Fruit fly (Drosophila melanogaster) whole organism, embryonic: ENCODE measurements around the gene ps.

Experiments
- Asciz ChIP-seq: fragments of 200-800 bp; sonication (Bioruptor generic); optimal IDR thresholded peaks from 2 replicates; lab custom pipeline; 2017; ENCODE audit warnings: missing biosample characterization, mild to moderate bottlenecking, missing genetic modification characterization, missing genetic modification reagents
- CG10267 ChIP-seq: fragments of 200-800 bp; sonication (Bioruptor generic); optimal IDR thresholded peaks from 2 replicates; lab custom pipeline; 2018; ENCODE audit warnings: missing biosample characterization, mild to moderate bottlenecking, missing genetic modification characterization, moderate library complexity
- CG12155 ChIP-seq: fragments of 200-800 bp; sonication (Bioruptor generic); optimal IDR thresholded peaks from 3 replicates; lab custom pipeline; 2016; ENCODE audit warnings: missing biosample characterization, missing genetic modification characterization
- CG12219 ChIP-seq: fragments of 200-800 bp; sonication (Bioruptor generic); optimal IDR thresholded peaks from 3 replicates; lab custom pipeline; 2018; ENCODE audit warnings: missing biosample characterization, mild to moderate bottlenecking, missing genetic modification characterization
- CG12299 ChIP-seq: fragments of 200-800 bp; sonication (Bioruptor generic); optimal IDR thresholded peaks from 2 replicates; lab custom pipeline; 2018; ENCODE audit warnings: missing biosample characterization, mild to moderate bottlenecking, missing genetic modification characterization
- CG13424 ChIP-seq: fragments of 200-800 bp; sonication (Bioruptor generic); optimal IDR thresholded peaks from 2 replicates; lab custom pipeline; 2019; ENCODE audit warnings: missing biosample characterization, mild to moderate bottlenecking, missing genetic modification characterization, moderate library complexity
- CG15696 ChIP-seq: fragments of 200-800 bp; sonication (Bioruptor generic); optimal IDR thresholded peaks from 2 replicates; lab custom pipeline; 2019; ENCODE audit warnings: missing biosample characterization, mild to moderate bottlenecking, missing genetic modification characterization, moderate library complexity
- CG1603 ChIP-seq: fragments of 200-800 bp; sonication (Bioruptor generic); optimal IDR thresholded peaks from 2 replicates; lab custom pipeline; 2019; ENCODE audit warnings: missing biosample characterization, mild to moderate bottlenecking, missing genetic modification characterization, moderate library complexity
- CG17186 ChIP-seq: fragments of 200-800 bp; sonication (Bioruptor generic); optimal IDR thresholded peaks from 3 replicates; lab custom pipeline; 2017; ENCODE audit warnings: missing biosample characterization, missing genetic modification reagents, missing genetic modification characterization
- CG2875 ChIP-seq: fragments of 200-800 bp; sonication (Bioruptor generic); optimal IDR thresholded peaks from 2 replicates; lab custom pipeline; 2017; ENCODE audit warnings: missing biosample characterization, mild to moderate bottlenecking, missing genetic modification characterization, missing genetic modification reagents
- CG3065 ChIP-seq: fragments of 200-800 bp; sonication (Bioruptor generic); optimal IDR thresholded peaks from 2 replicates; lab custom pipeline; 2016; ENCODE audit warnings: missing biosample characterization, missing genetic modification characterization
- CG4730 ChIP-seq: fragments of 200-800 bp; sonication (Bioruptor generic); IDR thresholded peaks from 2 replicates; pipeline ENCODE4 v1.3.6; 2022; ENCODE audit warnings: missing biosample characterization, missing genetic modification characterization
- CG4854 ChIP-seq: fragments of 200-800 bp; sonication (Bioruptor generic); optimal IDR thresholded peaks from 2 replicates; lab custom pipeline; 2016; ENCODE audit warnings: missing biosample characterization, missing genetic modification characterization, inconsistent platforms
- CG5180 ChIP-seq: fragments of 200-800 bp; sonication (Bioruptor generic); optimal IDR thresholded peaks from 3 replicates; lab custom pipeline; 2017; ENCODE audit warnings: missing biosample characterization, missing genetic modification characterization, mild to moderate bottlenecking, moderate library complexity, missing genetic modification reagents
- CG6813 ChIP-seq: fragments of 200-800 bp; sonication (Bioruptor generic); optimal IDR thresholded peaks from 2 replicates; lab custom pipeline; 2017; ENCODE audit warnings: missing biosample characterization, missing genetic modification characterization, mild to moderate bottlenecking, moderate library complexity, missing genetic modification reagents
- CG7271 ChIP-seq: fragments of 200-800 bp; sonication (Bioruptor generic); optimal IDR thresholded peaks from 2 replicates; lab custom pipeline; 2018; ENCODE audit warnings: missing biosample characterization, mild to moderate bottlenecking, missing genetic modification characterization, moderate library complexity
- CrebB ChIP-seq: fragments of 200-800 bp; sonication (Bioruptor generic); optimal IDR thresholded peaks from 3 replicates; lab custom pipeline; 2018; ENCODE audit warnings: missing biosample characterization, mild to moderate bottlenecking, missing genetic modification characterization
- D19A ChIP-seq: fragments of 200-800 bp; optimal IDR thresholded peaks from 3 replicates; lab custom pipeline; 2019; ENCODE audit warnings: missing biosample characterization, mild to moderate bottlenecking, missing genetic modification characterization, moderate library complexity
- E2f2 ChIP-seq: fragments of 200-800 bp; sonication (Bioruptor generic); IDR thresholded peaks from 2 replicates; pipeline ENCODE4 v1.3.6; 2022; ENCODE audit warnings: missing biosample characterization, missing genetic modification characterization
- Gsc ChIP-seq: fragments of 200-800 bp; sonication (Bioruptor generic); IDR thresholded peaks from 2 replicates; pipeline ENCODE4 v1.3.6; 2022; ENCODE audit warnings: missing biosample characterization, missing genetic modification characterization
- HLH54F ChIP-seq: fragments of 200-800 bp; sonication (Bioruptor generic); optimal IDR thresholded peaks from 3 replicates; lab custom pipeline; 2016; ENCODE audit warnings: missing biosample characterization, missing genetic modification characterization
- Hand ChIP-seq: fragments of 200-800 bp; sonication (Bioruptor generic); optimal IDR thresholded peaks from 2 replicates; lab custom pipeline; 2017; ENCODE audit warnings: mild to moderate bottlenecking, missing biosample characterization, missing genetic modification reagents, missing genetic modification characterization
- HmgD ChIP-seq: fragments of 200-800 bp; sonication (Bioruptor generic); optimal IDR thresholded peaks from 3 replicates; lab custom pipeline; 2016; ENCODE audit warnings: missing biosample characterization, missing genetic modification characterization
- Kr ChIP-seq: fragments of 200-800 bp; sonication (Bioruptor generic); optimal IDR thresholded peaks from 2 replicates; lab custom pipeline; 2017; ENCODE audit warnings: missing biosample characterization, mild to moderate bottlenecking, missing genetic modification characterization
- Meics ChIP-seq: fragments of 200-800 bp; sonication (Bioruptor generic); optimal IDR thresholded peaks from 2 replicates; lab custom pipeline; 2017; ENCODE audit warnings: missing biosample characterization, mild to moderate bottlenecking, missing genetic modification characterization
- NC2α ChIP-seq: fragments of 200-800 bp; sonication (Bioruptor generic); optimal IDR thresholded peaks from 2 replicates; lab custom pipeline; 2016; ENCODE audit warnings: missing biosample characterization, missing genetic modification characterization
- Poxn ChIP-seq: fragments of 200-800 bp; sonication (Bioruptor generic); IDR thresholded peaks from 2 replicates; pipeline ENCODE4 v1.3.6; 2022; ENCODE audit warnings: missing biosample characterization, missing genetic modification characterization
- Scr ChIP-seq: fragments of 200-800 bp; sonication (Bioruptor generic); IDR thresholded peaks from 2 replicates; pipeline ENCODE4 v1.3.6; 2022; ENCODE audit warnings: missing biosample characterization, missing genetic modification characterization; ENCODE audit not compliant: partially characterized antibody
- Sin3A ChIP-seq: fragments of >200 bp; optimal IDR thresholded peaks from 2 replicates; lab custom pipeline; 2018
- Sry-β ChIP-seq: fragments of 200-800 bp; sonication (Bioruptor generic); optimal IDR thresholded peaks from 2 replicates; lab custom pipeline; 2018; ENCODE audit warnings: missing biosample characterization, mild to moderate bottlenecking, missing genetic modification characterization, moderate library complexity
- Stat92E ChIP-seq, 3 experiments: fragments of >200 bp in 2 of 3; fragments of 200-800 bp in 1 of 3; sonication (Bioruptor generic) in 1 of 3; optimal IDR thresholded peaks; 2 replicates each; lab custom pipeline; 2017 to 2019; ENCODE audit warnings: missing biosample characterization in 3 of 3, missing genetic modification characterization in 3 of 3, mild to moderate bottlenecking in 1 of 3, moderate library complexity in 1 of 3
- Taf1 ChIP-seq: fragments of 200-800 bp; sonication (Bioruptor generic); IDR thresholded peaks from 2 replicates; pipeline ENCODE4 v1.3.6; 2022; ENCODE audit warnings: missing biosample characterization, missing genetic modification characterization
- Vsx1 ChIP-seq: fragments of 200-800 bp; sonication (Bioruptor generic); optimal IDR thresholded peaks from 2 replicates; lab custom pipeline; 2017; ENCODE audit warnings: missing biosample characterization, mild to moderate bottlenecking, missing genetic modification characterization, missing genetic modification reagents
- ap ChIP-seq: fragments of 200-800 bp; sonication (Bioruptor generic); IDR thresholded peaks from 2 replicates; pipeline ENCODE4 v1.3.6; 2022; ENCODE audit warnings: missing biosample characterization, missing genetic modification characterization
- bowl ChIP-seq: fragments of 200-800 bp; sonication (Bioruptor generic); IDR thresholded peaks from 2 replicates; pipeline ENCODE4 v1.3.6; 2022; ENCODE audit warnings: missing biosample characterization, missing genetic modification characterization
- dpn ChIP-seq, 2 experiments: fragments of 200-800 bp; sonication (Bioruptor generic); optimal IDR thresholded peaks; 3 replicates each; lab custom pipeline; 2016; ENCODE audit warnings: missing biosample characterization in 2 of 2, missing genetic modification characterization in 2 of 2
- fd96Cb ChIP-seq: fragments of 200-800 bp; sonication (Bioruptor generic); optimal IDR thresholded peaks from 2 replicates; lab custom pipeline; 2018; ENCODE audit warnings: missing biosample characterization, mild to moderate bottlenecking, missing genetic modification characterization, moderate library complexity
- fru ChIP-seq: fragments of >200 bp; optimal IDR thresholded peaks from 2 replicates; lab custom pipeline; 2017
- luna ChIP-seq: fragments of 200-800 bp; sonication (Bioruptor generic); optimal IDR thresholded peaks from 2 replicates; lab custom pipeline; 2016; ENCODE audit warnings: missing biosample characterization, missing genetic modification characterization
- nerfin-1 ChIP-seq: fragments of 200-800 bp; sonication (Bioruptor generic); optimal IDR thresholded peaks from 3 replicates; lab custom pipeline; 2019; ENCODE audit warnings: missing biosample characterization, mild to moderate bottlenecking, missing genetic modification characterization, moderate library complexity
- nom ChIP-seq: fragments of 200-800 bp; sonication (Bioruptor generic); optimal IDR thresholded peaks from 2 replicates; lab custom pipeline; 2017; ENCODE audit warnings: missing biosample characterization, missing genetic modification characterization, mild to moderate bottlenecking, moderate library complexity, missing genetic modification reagents
- oc ChIP-seq: fragments of 200-800 bp; sonication (Bioruptor generic); optimal IDR thresholded peaks from 2 replicates; lab custom pipeline; 2018; ENCODE audit warnings: missing biosample characterization, mild to moderate bottlenecking, missing genetic modification characterization, moderate library complexity
- org-1 ChIP-seq: fragments of 200-800 bp; sonication (Bioruptor generic); optimal IDR thresholded peaks from 2 replicates; lab custom pipeline; 2017; ENCODE audit warnings: missing biosample characterization, missing genetic modification characterization
- pfk ChIP-seq: fragments of 200-800 bp; sonication (Bioruptor generic); optimal IDR thresholded peaks from 2 replicates; lab custom pipeline; 2018; ENCODE audit warnings: missing biosample characterization, mild to moderate bottlenecking, missing genetic modification characterization, moderate library complexity
- run ChIP-seq: fragments of 200-800 bp; sonication (Bioruptor generic); optimal IDR thresholded peaks from 3 replicates; lab custom pipeline; 2018; ENCODE audit warnings: missing biosample characterization, mild to moderate bottlenecking, missing genetic modification characterization
- schlank ChIP-seq: fragments of 200-800 bp; sonication (Bioruptor generic); optimal IDR thresholded peaks from 2 replicates; lab custom pipeline; 2018; ENCODE audit warnings: missing biosample characterization, mild to moderate bottlenecking, missing genetic modification characterization
- shn ChIP-seq: fragments of 200-800 bp; sonication (Bioruptor generic); optimal IDR thresholded peaks from 3 replicates; lab custom pipeline; 2016; ENCODE audit warnings: missing biosample characterization, missing genetic modification characterization
- sob ChIP-seq: fragments of 200-800 bp; sonication (Bioruptor generic); IDR thresholded peaks from 2 replicates; pipeline ENCODE4 v1.3.6; 2022; ENCODE audit warnings: missing biosample characterization, missing genetic modification characterization
- tx ChIP-seq: fragments of 200-800 bp; sonication (Bioruptor generic); optimal IDR thresholded peaks from 2 replicates; lab custom pipeline; 2016; ENCODE audit warnings: missing biosample characterization, missing genetic modification characterization
- unc-4 ChIP-seq: fragments of 200-800 bp; sonication (Bioruptor generic); IDR thresholded peaks from 2 replicates; pipeline ENCODE4 v1.3.6; 2022; ENCODE audit warnings: missing biosample characterization, missing genetic modification characterization; ENCODE audit not compliant: partially characterized antibody
- vvl ChIP-seq: fragments of 200-800 bp; sonication (Bioruptor generic); IDR thresholded peaks from 2 replicates; pipeline ENCODE4 v1.3.6; 2022; ENCODE audit warnings: missing biosample characterization, missing genetic modification characterization
- yki ChIP-seq: fragments of >200 bp; optimal IDR thresholded peaks from 3 replicates; lab custom pipeline; 2018

The ps gene

dm6 chr3R:9502416-9502763 is 84.7 kb downstream of the ps start, which contains the start of gene RhoL (continued):
- peak; percentile 0 for TF ChIP-seq CG12299 (tag; lab: Kevin White, UChicago)
- no peak for TF ChIP-seq Sin3A (lab: Kevin White, UChicago)
- no peak for TF ChIP-seq Poxn (GFP tag; lab: Robert Waterston, UW)
- TF ChIP-seq CG13424: no peak
- TF ChIP-seq Taf1 (GFP tag; lab: Robert Waterston, UW): no peak
- TF ChIP-seq CG1603: no peak
- no peak for TF ChIP-seq tx (GFP tag; lab: Kevin White, UChicago)
- peak; percentile 39 for TF ChIP-seq vvl (GFP tag; lab: Robert Waterston, UW)
- TF ChIP-seq sob: no peak
- TF ChIP-seq bowl (GFP tag; lab: Robert Waterston, UW): peak; percentile 70
- peak; percentile 76 for TF ChIP-seq nom
- no peak for TF ChIP-seq Gsc (GFP tag; lab: Robert Waterston, UW)
- TF ChIP-seq CG4854 (GFP tag; lab: Kevin White, UChicago): no peak
- TF ChIP-seq D19A (tag; lab: Kevin White, UChicago): peak; percentile 20
- TF ChIP-seq CG2875 (GFP tag; lab: Kevin White, UChicago): no peak
- no peak for TF ChIP-seq oc (tag; lab: Kevin White, UChicago)
- no peak for TF ChIP-seq CG7271
- TF ChIP-seq CG4730 (GFP tag; lab: Robert Waterston, UW): no peak
- TF ChIP-seq E2f2 (GFP tag; lab: Robert Waterston, UW): no peak
- TF ChIP-seq CG17186 (GFP tag; lab: Kevin White, UChicago): no peak
- TF ChIP-seq schlank (tag; lab: Kevin White, UChicago): no peak
- TF ChIP-seq Meics (GFP tag; lab: Kevin White, UChicago): no peak
- TF ChIP-seq pfk (GFP tag; lab: Kevin White, UChicago): no peak
- TF ChIP-seq ap (GFP tag; lab: Robert Waterston, UW): no peak
- TF ChIP-seq dpn (GFP tag; optimal IDR thresholded peaks at IDR 0.05; lab: Kevin White, UChicago): no peak
- no peak for TF ChIP-seq CG6813 (GFP tag; lab: Kevin White, UChicago)
- TF ChIP-seq shn: no peak
- TF ChIP-seq fd96Cb: no peak
- no peak for TF ChIP-seq CG15696 (tag; lab: Kevin White, UChicago)
- no peak for TF ChIP-seq Hand
- TF ChIP-seq Kr (GFP tag; lab: Kevin White, UChicago): no peak
- TF ChIP-seq fru: no peak
- no peak for TF ChIP-seq CG12155
- TF ChIP-seq yki (lab: Kevin White, UChicago): peak; percentile 75
- TF ChIP-seq CrebB: peak; percentile 64
- no peak for TF ChIP-seq CG10267
- peak; percentile 44; the same call in 1 of the 2 replicates for TF ChIP-seq unc-4 (GFP tag; lab: Robert Waterston, UW)
- 0 out of 2 replicates have a peak, but pooled peaks have one; percentile 28 for TF ChIP-seq Scr (GFP tag; lab: Robert Waterston, UW)
- TF ChIP-seq luna: no peak
- TF ChIP-seq Stat92E (GFP tag; optimal IDR thresholded peaks at IDR 0.05; lab: Kevin White, UChicago): peak in 1 of 3 experiments; percentile 49
- no peak for TF ChIP-seq org-1 (GFP tag; lab: Kevin White, UChicago)
- TF ChIP-seq Vsx1 (GFP tag; lab: Kevin White, UChicago): no peak
- no peak for TF ChIP-seq NC2α
- TF ChIP-seq Asciz (GFP tag; lab: Kevin White, UChicago): no peak
- TF ChIP-seq nerfin-1 (tag; lab: Kevin White, UChicago): no peak
- no peak for TF ChIP-seq HLH54F (GFP tag; lab: Kevin White, UChicago)
- TF ChIP-seq CG12219 (GFP tag; lab: Kevin White, UChicago): no peak
- no peak for TF ChIP-seq CG3065 (GFP tag; lab: Kevin White, UChicago)
- no peak for TF ChIP-seq HmgD (GFP tag; lab: Kevin White, UChicago)
- TF ChIP-seq Sry-β (GFP tag; lab: Kevin White, UChicago): no peak
- peak; percentile 87 for TF ChIP-seq CG5180 (GFP tag; lab: Kevin White, UChicago)
- no peak for TF ChIP-seq run
